Worm (Caenorhabditis elegans): ENCODE data around the gene nac-2.

DNA sequence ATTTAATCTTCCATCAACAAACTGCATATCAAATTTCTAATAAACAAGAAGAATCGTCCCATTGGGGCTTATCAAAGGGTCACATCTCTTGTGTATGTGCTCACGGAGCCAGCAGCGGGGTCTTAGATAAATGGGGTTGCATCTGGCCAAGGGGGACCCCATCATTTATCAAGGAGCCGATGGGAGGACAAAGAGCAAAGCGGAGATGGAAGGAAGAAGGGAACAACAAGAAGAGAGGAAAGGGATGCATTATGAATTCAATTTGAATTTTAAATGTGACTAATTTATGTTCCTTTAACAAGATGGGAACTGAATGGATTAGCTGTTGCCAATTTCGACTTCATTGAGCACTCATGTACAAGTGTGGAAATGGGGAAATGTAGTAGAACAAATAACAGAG, 41.2 kb upstream of the nac-2 start:
- no peak for TF ChIP-seq lir-3 (tag; optimal IDR thresholded peaks at IDR 0.05; ENCODE audit: poor library complexity)
- TF ChIP-seq egl-27 (tag; optimal IDR thresholded peaks at IDR 0.05): no peak
